Fruit fly (Drosophila melanogaster): Measurements from ENCODE around the gene Apc.

The Apc gene

dm6 chr3R:28831626-28832267 lies 12.8 kb downstream of the Apc start, which contains the start of gene WASp (continued):
- TF ChIP-seq CG8359 (GFP tag; optimal IDR thresholded peaks at IDR 0.05; ENCODE audit: borderline replicate concordance), result peak; percentile 30
- peak; percentile 33 for TF ChIP-seq CG2875 (GFP tag; optimal IDR thresholded peaks at IDR 0.05)
- peak; percentile 75 for TF ChIP-seq CG9817 (tag; optimal IDR thresholded peaks at IDR 0.05)
- TF ChIP-seq en (GFP tag; optimal IDR thresholded peaks at IDR 0.05), result peak; percentile 61
- peak; percentile 69 for TF ChIP-seq HLH54F (GFP tag; optimal IDR thresholded peaks at IDR 0.05)
- peak; percentile 44; the same call in 1 of the 3 replicates for TF ChIP-seq B-H1 (GFP tag; IDR thresholded peaks at IDR 0.05)
- no peak for TF ChIP-seq dmrt99B (tag; optimal IDR thresholded peaks at IDR 0.05)
- no peak for TF ChIP-seq CG11504 (tag; optimal IDR thresholded peaks at IDR 0.05)
- TF ChIP-seq CG6683 (GFP tag; optimal IDR thresholded peaks at IDR 0.05), result peak; percentile 42
- no peak for TF ChIP-seq eve (GFP tag; optimal IDR thresholded peaks at IDR 0.05)
- TF ChIP-seq schlank (tag; optimal IDR thresholded peaks at IDR 0.05), result peak; percentile 75
- TF ChIP-seq CG4730 (GFP tag; IDR thresholded peaks at IDR 0.05), result peak; percentile 50
- TF ChIP-seq Med (GFP tag), result peak; percentile 97
- peak; percentile 53 for TF ChIP-seq CG18599 (GFP tag; optimal IDR thresholded peaks at IDR 0.05)
- 0 out of 2 replicates have a peak, but pooled peaks have one; percentile 47 for TF ChIP-seq GATAe (GFP tag; conservative IDR thresholded peaks at IDR 0.05)
- TF ChIP-seq CG12219 (GFP tag; optimal IDR thresholded peaks at IDR 0.05), result peak; percentile 57
- TF ChIP-seq pita (GFP tag; optimal IDR thresholded peaks at IDR 0.05), result no peak
- TF ChIP-seq CG11398 (GFP tag; optimal IDR thresholded peaks at IDR 0.05), result peak; percentile 65
- peak; percentile 32 for TF ChIP-seq az2 (GFP tag; optimal IDR thresholded peaks at IDR 0.05)
- TF ChIP-seq CG11560 (tag; IDR thresholded peaks at IDR 0.05), result no peak; the same call in 2 of the 3 replicates
- TF ChIP-seq zf30C (GFP tag; optimal IDR thresholded peaks at IDR 0.05), result no peak
- no peak for TF ChIP-seq Poxn (GFP tag; IDR thresholded peaks at IDR 0.05)
- TF ChIP-seq Hr51 (GFP tag; optimal IDR thresholded peaks at IDR 0.05), result peak in 1 of 2 experiments; percentile 71
- TF ChIP-seq CG2202 (tag; optimal IDR thresholded peaks at IDR 0.05), result peak; percentile 41
- no peak for TF ChIP-seq ab (GFP tag; optimal IDR thresholded peaks at IDR 0.05)
- TF ChIP-seq pzg (GFP tag; optimal IDR thresholded peaks at IDR 0.05), result peak; percentile 94
- peak; percentile 46; the same call in 1 of the 2 replicates for TF ChIP-seq Nf-YA (GFP tag; IDR thresholded peaks at IDR 0.05)
- TF ChIP-seq CG15514 (GFP tag; optimal IDR thresholded peaks at IDR 0.05), result peak; percentile 88
- TF ChIP-seq CTCF (GFP tag; optimal IDR thresholded peaks at IDR 0.05), result peak; percentile 12
- TF ChIP-seq Dek (tag; optimal IDR thresholded peaks at IDR 0.05), result peak; percentile 72
- TF ChIP-seq CG18619 (GFP tag; optimal IDR thresholded peaks at IDR 0.05), result peak; percentile 72
- peak; percentile 17 for TF ChIP-seq crc (GFP tag; optimal IDR thresholded peaks at IDR 0.05)
- TF ChIP-seq Lhr (GFP tag; optimal IDR thresholded peaks at IDR 0.05), result peak; percentile 89
- no peak for TF ChIP-seq CG17359 (tag; optimal IDR thresholded peaks at IDR 0.05)
- TF ChIP-seq grau (tag; optimal IDR thresholded peaks at IDR 0.05), result peak; percentile 69
- TF ChIP-seq wdn (GFP tag; IDR thresholded peaks at IDR 0.05), result 0 out of 2 replicates have a peak, but pooled peaks have one; percentile 46
- peak in 1 of 2 experiments; percentile 54 for TF ChIP-seq crp (GFP tag; optimal IDR thresholded peaks at IDR 0.05)
- TF ChIP-seq tio (GFP tag; optimal IDR thresholded peaks at IDR 0.05), result no peak
- TF ChIP-seq CrebB (tag; optimal IDR thresholded peaks at IDR 0.05), result peak; percentile 62
- peak; percentile 81 for TF ChIP-seq lab (GFP tag; optimal IDR thresholded peaks at IDR 0.05)
- TF ChIP-seq luna (GFP tag; optimal IDR thresholded peaks at IDR 0.05), result peak; percentile 73
- TF ChIP-seq Fer3 (tag; optimal IDR thresholded peaks at IDR 0.05), result peak; percentile 62
- peak; percentile 87 for TF ChIP-seq vvl (GFP tag; IDR thresholded peaks at IDR 0.05)
- peak in 1 of 2 experiments; percentile 59 for TF ChIP-seq Pdp1 (GFP tag; optimal IDR thresholded peaks at IDR 0.05)
- TF ChIP-seq ATbp (GFP tag; optimal IDR thresholded peaks at IDR 0.05), result peak; percentile 60
- peak; percentile 75 for TF ChIP-seq row (GFP tag; IDR thresholded peaks at IDR 0.05)
- TF ChIP-seq Side (GFP tag; optimal IDR thresholded peaks at IDR 0.05), result peak; percentile 82
- TF ChIP-seq oc (tag; optimal IDR thresholded peaks at IDR 0.05), result peak; percentile 26
- TF ChIP-seq CG9727 (GFP tag; optimal IDR thresholded peaks at IDR 0.05), result peak; percentile 73
